Worm (Caenorhabditis elegans): ENCODE results near the gene sri-50.
"Not testable (repeated sequence)": the region's sequence is repeated elsewhere in the genome, so short reads cannot be mapped to it uniquely, and the experiment has no call there.

Gene sri-50

ce11 chrII:3191544-3191943 is 12.0 kb upstream of the sri-50 start, which contains the start of gene Y27F2A.9:
TSS of gene Y27F2A.9 (minus strand) at chrII:3191644.
- TF ChIP-seq med-1 (GFP tag; optimal IDR thresholded peaks at IDR 0.05; ENCODE audit: insufficient read depth); cog-1 (tag; optimal IDR thresholded peaks at IDR 0.05); tab-1 (GFP tag; IDR thresholded peaks at IDR 0.05): not testable (repeated sequence)

DNA sequence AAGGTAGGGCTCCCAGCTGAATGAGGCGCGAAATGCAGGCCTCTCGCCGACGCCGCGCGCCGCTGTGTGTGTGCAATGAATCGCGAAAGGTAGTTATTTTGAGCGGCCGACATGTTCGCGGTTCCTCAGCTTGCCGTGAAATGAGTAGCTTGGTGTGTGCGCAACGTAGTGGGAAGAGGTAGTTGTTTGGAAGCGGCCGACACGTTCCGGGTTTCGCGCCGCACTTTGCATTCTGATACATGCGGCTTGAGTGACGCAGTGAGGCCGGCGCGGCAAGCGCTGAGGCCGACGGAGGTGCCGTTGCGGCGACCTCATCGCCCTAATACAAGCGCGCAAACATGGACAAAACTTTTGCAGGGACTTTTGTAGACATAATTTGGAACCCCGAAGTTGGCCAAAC is 7.8 kb upstream of the sri-50 start:
- TF ChIP-seq ztf-23 (GFP tag; IDR thresholded peaks at IDR 0.05): no peak
- no peak for TF ChIP-seq T22C8.4 (GFP tag; IDR thresholded peaks at IDR 0.05)
- TF ChIP-seq klf-2 (GFP tag; conservative IDR thresholded peaks at IDR 0.05): no peak
- TF ChIP-seq med-1 (GFP tag; optimal IDR thresholded peaks at IDR 0.05; ENCODE audit: insufficient read depth): no peak
- no peak for TF ChIP-seq tab-1 (GFP tag; IDR thresholded peaks at IDR 0.05)
- TF ChIP-seq flt-1 (GFP tag; IDR thresholded peaks at IDR 0.05): no peak
- no peak for TF ChIP-seq ztf-29 (GFP tag; IDR thresholded peaks at IDR 0.05)
- no peak for TF ChIP-seq ref-1 (GFP tag; conservative IDR thresholded peaks at IDR 0.05)

- TF ChIP-seq klf-2 (GFP tag; conservative IDR thresholded peaks at IDR 0.05) (no peak), cog-1 (tag; optimal IDR thresholded peaks at IDR 0.05) (no peak), ztf-23 (GFP tag; IDR thresholded peaks at IDR 0.05) (no peak), ztf-29 (GFP tag; IDR thresholded peaks at IDR 0.05) (no peak), T22C8.4 (GFP tag; IDR thresholded peaks at IDR 0.05) (no peak), tab-1 (GFP tag; IDR thresholded peaks at IDR 0.05) (no peak), ref-1 (GFP tag; conservative IDR thresholded peaks at IDR 0.05) (no peak), med-1 (GFP tag; optimal IDR thresholded peaks at IDR 0.05; ENCODE audit: insufficient read depth) (no peak), flt-1 (GFP tag; IDR thresholded peaks at IDR 0.05) (no peak)
Observed at ce11 chrII:3196966-3197365, 6.5 kb upstream of the sri-50 start, which contains the start of gene gcy-15. TSS of gene gcy-15 (minus strand) at chrII:3197066.

DNA sequence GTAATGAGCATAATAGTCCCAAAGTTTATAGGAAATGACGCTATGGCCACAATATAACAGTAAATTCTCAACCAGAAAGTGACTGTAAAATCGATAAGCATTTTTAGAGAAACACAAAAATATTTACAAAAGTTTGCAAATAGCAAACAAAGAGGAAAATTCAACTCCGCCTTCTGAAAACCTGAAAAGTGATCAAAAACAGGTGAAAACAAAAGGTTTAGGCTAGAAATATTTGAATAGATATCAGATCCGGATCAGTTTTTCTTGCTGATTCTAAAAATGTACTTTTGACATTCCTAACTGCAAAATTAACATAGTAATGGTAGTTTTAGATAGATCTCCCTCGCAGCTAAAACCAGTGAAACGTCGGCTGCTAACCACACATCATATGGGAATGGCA is 4.5 kb upstream of the sri-50 start, which contains the start of gene sri-51:
sri-51 (minus strand) TSS at position 101 of the 400 bp plus-strand sequence.
- no peak for TF ChIP-seq med-1 (GFP tag; optimal IDR thresholded peaks at IDR 0.05; ENCODE audit: insufficient read depth)
- no peak for TF ChIP-seq ztf-29 (GFP tag; IDR thresholded peaks at IDR 0.05)
- TF ChIP-seq flt-1 (GFP tag; IDR thresholded peaks at IDR 0.05): no peak
- no peak for TF ChIP-seq tab-1 (GFP tag; IDR thresholded peaks at IDR 0.05)
- no peak for TF ChIP-seq klf-2 (GFP tag; conservative IDR thresholded peaks at IDR 0.05)
- TF ChIP-seq ref-1 (GFP tag; conservative IDR thresholded peaks at IDR 0.05): no peak
- TF ChIP-seq ztf-23 (GFP tag; IDR thresholded peaks at IDR 0.05): no peak
- no peak for TF ChIP-seq cog-1 (tag; optimal IDR thresholded peaks at IDR 0.05)
- no peak for TF ChIP-seq T22C8.4 (GFP tag; IDR thresholded peaks at IDR 0.05)

DNA sequence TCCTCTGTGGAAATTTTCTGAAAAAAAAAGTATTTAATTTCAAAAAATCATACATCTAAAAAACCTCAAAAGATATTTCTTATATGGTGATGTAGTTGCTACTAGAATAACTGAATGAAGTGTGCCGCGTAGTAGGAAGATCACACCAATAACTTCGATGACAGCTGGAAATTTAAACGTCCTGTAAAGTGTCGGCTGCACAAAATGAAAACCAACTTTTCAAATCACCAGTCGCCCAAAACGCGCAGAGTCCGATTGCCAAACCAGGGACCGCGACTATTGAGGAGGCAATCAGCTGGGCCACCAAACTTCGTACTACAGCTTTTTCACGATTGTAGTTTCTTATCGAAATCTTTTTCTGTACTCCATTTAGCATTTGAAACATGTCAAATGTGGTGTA is 2.3 kb upstream of the sri-50 start, which contains the start of gene sri-48:
sri-48 (minus strand) TSS at position 101 of the 400 bp plus-strand sequence.
- not testable (repeated sequence) for TF ChIP-seq cog-1 (tag; optimal IDR thresholded peaks at IDR 0.05); ztf-23 (GFP tag; IDR thresholded peaks at IDR 0.05); ztf-29 (GFP tag; IDR thresholded peaks at IDR 0.05)

DNA sequence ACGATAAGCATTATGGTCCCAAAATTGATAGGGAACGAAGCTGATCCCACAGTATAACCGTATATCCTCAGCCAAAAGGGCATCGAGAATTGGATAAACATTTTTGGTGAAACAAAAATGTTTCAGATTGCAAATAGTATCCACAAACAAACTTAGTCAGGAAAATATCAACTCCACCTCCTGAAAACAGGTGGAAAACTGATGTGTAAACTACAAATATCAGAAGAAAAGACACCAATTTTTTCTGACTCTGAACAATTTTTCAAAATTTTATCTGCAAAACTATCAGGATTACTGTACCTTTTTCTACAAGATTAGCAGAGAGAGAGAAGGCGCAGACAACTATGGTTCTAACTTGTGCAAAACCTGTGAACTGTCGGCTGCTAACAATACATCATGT is 996 bp upstream of the sri-50 start, which contains the start of gene sri-53:
sri-53 (minus strand) TSS at position 101 of the 400 bp plus-strand sequence.
- no peak for TF ChIP-seq klf-2 (GFP tag; conservative IDR thresholded peaks at IDR 0.05)
- TF ChIP-seq T22C8.4 (GFP tag; IDR thresholded peaks at IDR 0.05): no peak
- TF ChIP-seq ztf-23 (GFP tag; IDR thresholded peaks at IDR 0.05): no peak
- no peak for TF ChIP-seq ref-1 (GFP tag; conservative IDR thresholded peaks at IDR 0.05)
- TF ChIP-seq ztf-29 (GFP tag; IDR thresholded peaks at IDR 0.05): no peak
- no peak for TF ChIP-seq med-1 (GFP tag; optimal IDR thresholded peaks at IDR 0.05; ENCODE audit: insufficient read depth)
- TF ChIP-seq cog-1 (tag; optimal IDR thresholded peaks at IDR 0.05): no peak
- TF ChIP-seq flt-1 (GFP tag; IDR thresholded peaks at IDR 0.05): no peak

ce11 chrII:3206423-3206989 is 3.0 kb downstream of the sri-50 start, which contains the start of the genes ZC239.20 and ZC239.21:
TSS of gene ZC239.20 (minus strand) at chrII:3206523.
TSS of gene ZC239.21 (plus strand) at chrII:3206939.
- TF ChIP-seq tab-1 (GFP tag; IDR thresholded peaks at IDR 0.05) (no peak), cog-1 (tag; optimal IDR thresholded peaks at IDR 0.05) (no peak), ztf-23 (GFP tag; IDR thresholded peaks at IDR 0.05) (no peak), klf-2 (GFP tag; conservative IDR thresholded peaks at IDR 0.05) (no peak), ztf-29 (GFP tag; IDR thresholded peaks at IDR 0.05) (no peak), flt-1 (GFP tag; IDR thresholded peaks at IDR 0.05) (no peak), T22C8.4 (GFP tag; IDR thresholded peaks at IDR 0.05) (no peak), ref-1 (GFP tag; conservative IDR thresholded peaks at IDR 0.05) (no peak), med-1 (GFP tag; optimal IDR thresholded peaks at IDR 0.05; ENCODE audit: insufficient read depth) (no peak)

DNA sequence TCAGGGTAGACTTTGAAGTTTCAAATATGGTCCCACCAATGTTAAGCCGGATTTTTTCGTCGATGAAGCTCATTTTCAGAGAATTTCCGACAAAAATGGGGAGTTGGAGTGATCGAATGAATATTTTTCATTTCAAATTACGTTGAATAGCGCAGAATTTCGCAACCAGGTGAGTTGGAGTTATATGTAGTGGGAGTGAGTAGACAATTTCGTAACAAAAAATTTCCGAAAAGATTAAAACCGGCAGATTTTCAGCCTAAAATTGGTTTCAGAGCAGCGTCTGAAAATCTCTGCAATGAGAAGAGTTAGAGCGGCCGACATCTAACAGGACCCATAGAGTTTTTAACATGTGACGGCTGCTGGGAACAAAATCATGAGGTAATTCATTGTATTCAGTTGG is 5.2 kb downstream of the sri-50 start, which contains the start of gene sdz-35:
sdz-35 (minus strand) TSS at position 101 of the 400 bp plus-strand sequence.
- no peak for TF ChIP-seq klf-2 (GFP tag; conservative IDR thresholded peaks at IDR 0.05)
- TF ChIP-seq cog-1 (tag; optimal IDR thresholded peaks at IDR 0.05): no peak
- no peak for TF ChIP-seq T22C8.4 (GFP tag; IDR thresholded peaks at IDR 0.05)
- TF ChIP-seq flt-1 (GFP tag; IDR thresholded peaks at IDR 0.05): no peak
- TF ChIP-seq ref-1 (GFP tag; conservative IDR thresholded peaks at IDR 0.05): no peak
- no peak for TF ChIP-seq ztf-29 (GFP tag; IDR thresholded peaks at IDR 0.05)
- no peak for TF ChIP-seq ztf-23 (GFP tag; IDR thresholded peaks at IDR 0.05)
- no peak for TF ChIP-seq tab-1 (GFP tag; IDR thresholded peaks at IDR 0.05)

DNA sequence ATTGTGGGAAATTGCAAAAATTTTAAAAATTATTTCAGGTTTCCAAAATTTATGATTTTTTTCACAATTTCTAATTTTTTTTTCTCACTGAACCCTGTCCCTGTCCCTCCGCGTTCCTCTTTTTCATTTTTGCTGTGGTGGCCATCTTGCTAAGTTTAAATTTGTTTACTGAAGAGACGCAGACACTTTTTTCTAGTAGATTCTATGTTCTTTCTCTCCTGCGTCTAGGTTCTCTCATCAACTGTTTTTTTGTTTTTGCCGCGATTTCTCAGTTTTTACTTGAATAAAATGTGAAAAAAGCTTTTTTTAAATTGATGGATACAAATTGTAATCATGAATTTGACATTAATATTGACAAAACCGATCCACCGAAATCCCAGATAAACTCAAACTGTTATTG is 5.7 kb downstream of the sri-50 start, which contains the start of gene ZC239.6:
ZC239.6 (plus strand) TSS at position 381 of the 400 bp plus-strand sequence.
- no peak for TF ChIP-seq med-1 (GFP tag; optimal IDR thresholded peaks at IDR 0.05; ENCODE audit: insufficient read depth)
- TF ChIP-seq ref-1 (GFP tag; conservative IDR thresholded peaks at IDR 0.05): no peak
- TF ChIP-seq cog-1 (tag; optimal IDR thresholded peaks at IDR 0.05): no peak
- TF ChIP-seq tab-1 (GFP tag; IDR thresholded peaks at IDR 0.05): no peak
- no peak for TF ChIP-seq flt-1 (GFP tag; IDR thresholded peaks at IDR 0.05)
- TF ChIP-seq T22C8.4 (GFP tag; IDR thresholded peaks at IDR 0.05): no peak
- TF ChIP-seq ztf-23 (GFP tag; IDR thresholded peaks at IDR 0.05): no peak

DNA sequence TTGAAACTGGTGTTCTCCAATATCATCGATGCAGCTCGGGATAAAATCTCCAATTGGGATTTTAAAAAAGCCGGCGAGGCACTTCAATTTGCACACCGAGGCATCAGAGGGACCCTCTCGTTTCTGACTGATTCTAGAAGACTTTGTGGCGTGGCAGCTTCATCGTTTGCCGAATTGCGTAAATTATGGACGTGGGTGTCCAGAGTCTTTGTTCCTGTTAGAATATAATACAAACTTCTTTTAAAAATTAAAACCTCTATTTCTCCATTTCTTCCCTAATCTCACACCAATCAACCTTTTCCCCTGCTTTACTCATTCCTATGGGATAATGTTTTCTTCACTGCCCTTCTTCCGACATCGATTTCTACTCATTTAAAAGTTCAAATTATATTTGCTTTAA is 6.8 kb downstream of the sri-50 start, which contains the start of gene ZC239.5:
ZC239.5 (plus strand) TSS at position 301 of the 400 bp plus-strand sequence.
- TF ChIP-seq cog-1 (tag; optimal IDR thresholded peaks at IDR 0.05): no peak
- TF ChIP-seq klf-2 (GFP tag; conservative IDR thresholded peaks at IDR 0.05): no peak
- TF ChIP-seq med-1 (GFP tag; optimal IDR thresholded peaks at IDR 0.05; ENCODE audit: insufficient read depth): no peak
- TF ChIP-seq tab-1 (GFP tag; IDR thresholded peaks at IDR 0.05): no peak
- TF ChIP-seq ztf-29 (GFP tag; IDR thresholded peaks at IDR 0.05): no peak
- TF ChIP-seq ref-1 (GFP tag; conservative IDR thresholded peaks at IDR 0.05): no peak
- no peak for TF ChIP-seq T22C8.4 (GFP tag; IDR thresholded peaks at IDR 0.05)
- TF ChIP-seq flt-1 (GFP tag; IDR thresholded peaks at IDR 0.05): no peak
- no peak for TF ChIP-seq ztf-23 (GFP tag; IDR thresholded peaks at IDR 0.05)
